Worm (Caenorhabditis elegans) whole organism, midembryonic: ENCODE data around the gene jmjd-3.2.

Source experiments
- T22C8.4 ChIP-seq: fragments of 200-800 bp; sonication (Bioruptor generic); IDR thresholded peaks from 2 replicates; pipeline ENCODE4 v1.3.6; 2022; ENCODE audit warnings: missing genetic modification characterization, missing compliant biosample characterization
- cog-1 ChIP-seq: sonication (generic microtip); optimal IDR thresholded peaks from 2 replicates; lab custom pipeline; 2016; ENCODE audit warnings: missing genetic modification characterization, missing compliant biosample characterization
- flt-1 ChIP-seq: fragments of 200-800 bp; sonication (Bioruptor generic); IDR thresholded peaks from 2 replicates; pipeline ENCODE4 v1.3.6; 2022; ENCODE audit warnings: missing genetic modification characterization, missing compliant biosample characterization
- klf-2 ChIP-seq: fragments of 200-800 bp; sonication (Bioruptor generic); conservative IDR thresholded peaks from 2 replicates; pipeline ENCODE4 v1.3.6; 2022; ENCODE audit warnings: missing genetic modification reagents, missing genetic modification characterization, missing compliant biosample characterization
- med-1 ChIP-seq: sonication (generic microtip); optimal IDR thresholded peaks from 2 replicates; lab custom pipeline; 2017; ENCODE audit warnings: missing genetic modification characterization, mild to moderate bottlenecking, missing compliant biosample characterization, antibody characterized with exemption, missing genetic modification reagents; ENCODE audit not compliant: insufficient read depth
- ref-1 ChIP-seq: fragments of 200-800 bp; sonication (Bioruptor generic); conservative IDR thresholded peaks from 2 replicates; pipeline ENCODE4 v1.3.6; 2022; ENCODE audit warnings: missing genetic modification reagents, missing genetic modification characterization, missing compliant biosample characterization
- tab-1 ChIP-seq: fragments of 200-800 bp; sonication (Bioruptor generic); IDR thresholded peaks from 2 replicates; pipeline ENCODE4 v1.3.6; 2022; ENCODE audit warnings: missing genetic modification characterization, missing compliant biosample characterization
- ztf-23 ChIP-seq: fragments of 200-800 bp; sonication (Bioruptor generic); IDR thresholded peaks from 2 replicates; pipeline ENCODE4 v1.3.6; 2022; ENCODE audit warnings: missing genetic modification reagents, missing genetic modification characterization, missing compliant biosample characterization
- ztf-29 ChIP-seq: fragments of 200-800 bp; sonication (Bioruptor generic); IDR thresholded peaks from 2 replicates; pipeline ENCODE4 v1.3.6; 2022; ENCODE audit warnings: missing genetic modification reagents, missing genetic modification characterization, missing compliant biosample characterization

jmjd-3.2 gene

ce11 chrX:14492441-14492840 lies 44.4 kb downstream of the jmjd-3.2 start:
- TF ChIP-seq ztf-23 = no peak
- TF ChIP-seq ref-1 (GFP tag; lab: Robert Waterston, UW) = no peak
- no peak for TF ChIP-seq ztf-29 (GFP tag; lab: Robert Waterston, UW)
- TF ChIP-seq flt-1 = no peak
- TF ChIP-seq cog-1 (tag; lab: Kevin White, UChicago) = no peak
- TF ChIP-seq tab-1 (GFP tag; lab: Robert Waterston, UW) = no peak
- no peak for TF ChIP-seq med-1 (GFP tag; lab: Kevin White, UChicago)
- no peak for TF ChIP-seq klf-2 (GFP tag; lab: Robert Waterston, UW)
- TF ChIP-seq T22C8.4 = no peak

ce11 chrX:14495075-14495474 lies 47.1 kb downstream of the jmjd-3.2 start:
- TF ChIP-seq tab-1 (GFP tag; lab: Robert Waterston, UW) (no peak), cog-1 (tag; lab: Kevin White, UChicago) (no peak), klf-2 (GFP tag; lab: Robert Waterston, UW) (no peak), T22C8.4 (no peak), med-1 (GFP tag; lab: Kevin White, UChicago) (no peak), ztf-23 (no peak), ref-1 (GFP tag; lab: Robert Waterston, UW) (no peak), ztf-29 (GFP tag; lab: Robert Waterston, UW) (no peak), flt-1 (no peak)

- no peak for TF ChIP-seq med-1 (GFP tag; lab: Kevin White, UChicago)
- no peak for TF ChIP-seq cog-1 (tag; lab: Kevin White, UChicago)
- TF ChIP-seq flt-1 = no peak
- TF ChIP-seq klf-2 (GFP tag; lab: Robert Waterston, UW) = no peak
- no peak for TF ChIP-seq ztf-29 (GFP tag; lab: Robert Waterston, UW)
- no peak for TF ChIP-seq tab-1 (GFP tag; lab: Robert Waterston, UW)
- no peak for TF ChIP-seq ztf-23
- TF ChIP-seq ref-1 (GFP tag; lab: Robert Waterston, UW) = no peak
- TF ChIP-seq T22C8.4 = no peak
Observed at ce11 chrX:14495785-14496184, 47.8 kb downstream of the jmjd-3.2 start, which contains the start of gene ztf-14. TSS of gene ztf-14 (plus strand) at chrX:14496085.

- TF ChIP-seq med-1 (GFP tag; lab: Kevin White, UChicago) (no peak), klf-2 (GFP tag; lab: Robert Waterston, UW) (no peak), ztf-23 (no peak), ref-1 (GFP tag; lab: Robert Waterston, UW) (no peak), T22C8.4 (no peak), flt-1 (no peak), ztf-29 (GFP tag; lab: Robert Waterston, UW) (no peak), cog-1 (tag; lab: Kevin White, UChicago) (no peak), tab-1 (GFP tag; lab: Robert Waterston, UW) (no peak)
Observed at ce11 chrX:14496545-14496944, 48.5 kb downstream of the jmjd-3.2 start.

- TF ChIP-seq flt-1 = no peak
- no peak for TF ChIP-seq ztf-29 (GFP tag; lab: Robert Waterston, UW)
- no peak for TF ChIP-seq ref-1 (GFP tag; lab: Robert Waterston, UW)
- no peak for TF ChIP-seq tab-1 (GFP tag; lab: Robert Waterston, UW)
- no peak for TF ChIP-seq med-1 (GFP tag; lab: Kevin White, UChicago)
- TF ChIP-seq cog-1 (tag; lab: Kevin White, UChicago) = no peak
- TF ChIP-seq T22C8.4 = no peak
- TF ChIP-seq ztf-23 = no peak
- no peak for TF ChIP-seq klf-2 (GFP tag; lab: Robert Waterston, UW)
Observed at ce11 chrX:14499830-14500409, 51.9 kb downstream of the jmjd-3.2 start.

ce11 chrX:14500422-14501058 lies 52.5 kb downstream of the jmjd-3.2 start:
- no peak for TF ChIP-seq flt-1
- TF ChIP-seq ref-1 (GFP tag; lab: Robert Waterston, UW) = no peak
- TF ChIP-seq klf-2 (GFP tag; lab: Robert Waterston, UW) = no peak
- TF ChIP-seq tab-1 (GFP tag; lab: Robert Waterston, UW) = no peak
- TF ChIP-seq med-1 (GFP tag; lab: Kevin White, UChicago) = no peak
- TF ChIP-seq T22C8.4 = no peak
- TF ChIP-seq ztf-23 = no peak
- TF ChIP-seq ztf-29 (GFP tag; lab: Robert Waterston, UW) = no peak
- TF ChIP-seq cog-1 (tag; lab: Kevin White, UChicago) = no peak

ce11 chrX:14502116-14502587 lies 54.1 kb downstream of the jmjd-3.2 start:
- no peak for TF ChIP-seq ztf-23
- no peak for TF ChIP-seq flt-1
- TF ChIP-seq tab-1 (GFP tag; lab: Robert Waterston, UW) = no peak
- TF ChIP-seq ref-1 (GFP tag; lab: Robert Waterston, UW) = no peak
- no peak for TF ChIP-seq T22C8.4
- no peak for TF ChIP-seq ztf-29 (GFP tag; lab: Robert Waterston, UW)
- TF ChIP-seq med-1 (GFP tag; lab: Kevin White, UChicago) = no peak
- TF ChIP-seq cog-1 (tag; lab: Kevin White, UChicago) = no peak
- TF ChIP-seq klf-2 (GFP tag; lab: Robert Waterston, UW) = no peak
